Worm (Caenorhabditis elegans): ENCODE data around the gene srx-63.

DNA sequence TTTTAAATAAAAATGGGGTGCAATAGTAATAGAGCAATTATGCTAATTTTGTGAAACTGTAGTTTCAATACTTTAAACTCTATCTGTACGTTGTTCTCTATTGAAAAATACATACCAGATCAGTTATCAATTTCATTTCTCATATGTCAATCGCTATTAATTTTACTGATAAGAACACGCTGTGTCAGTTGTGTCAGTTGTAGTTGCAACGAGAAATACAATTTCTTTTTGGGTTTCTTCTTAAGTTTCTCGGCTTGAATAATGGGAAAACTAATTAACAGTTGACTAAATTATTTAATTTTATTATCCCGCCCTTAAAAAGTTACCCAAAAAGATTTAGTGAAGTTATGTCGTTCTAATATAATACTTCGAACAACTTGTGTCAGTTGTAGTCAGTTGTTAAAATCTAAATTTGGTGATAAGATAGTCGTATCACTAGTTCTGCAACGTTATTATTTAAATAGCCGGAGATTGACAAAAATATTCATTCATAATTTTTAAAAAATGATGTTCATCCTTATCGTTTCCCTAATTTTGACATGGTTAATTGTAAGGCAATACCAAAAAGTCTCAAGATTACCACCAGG lies 4.6 kb downstream of the srx-63 start, which contains the start of gene cyp-35A5:
- TF ChIP-seq R02D3.7 (tag; optimal IDR thresholded peaks at IDR 0.05), result no peak
- no peak for TF ChIP-seq nhr-11 (tag; optimal IDR thresholded peaks at IDR 0.05)
- TF ChIP-seq skn-1 (tag; optimal IDR thresholded peaks at IDR 0.05), result no peak
- no peak for TF ChIP-seq lsy-2 (tag; optimal IDR thresholded peaks at IDR 0.05)
- TF ChIP-seq ztf-4 (tag; optimal IDR thresholded peaks at IDR 0.05), result no peak
